Worm (Caenorhabditis elegans) whole organism, midembryonic: ENCODE data around the gene pmp-4.

Source experiments
- T22C8.4 ChIP-seq: fragments of 200-800 bp; sonication (Bioruptor generic); IDR thresholded peaks from 2 replicates; pipeline ENCODE4 v1.3.6; 2022; ENCODE audit warnings: missing genetic modification characterization, missing compliant biosample characterization
- cog-1 ChIP-seq: sonication (generic microtip); optimal IDR thresholded peaks from 2 replicates; lab custom pipeline; 2016; ENCODE audit warnings: missing genetic modification characterization, missing compliant biosample characterization
- flt-1 ChIP-seq: fragments of 200-800 bp; sonication (Bioruptor generic); IDR thresholded peaks from 2 replicates; pipeline ENCODE4 v1.3.6; 2022; ENCODE audit warnings: missing genetic modification characterization, missing compliant biosample characterization
- klf-2 ChIP-seq: fragments of 200-800 bp; sonication (Bioruptor generic); conservative IDR thresholded peaks from 2 replicates; pipeline ENCODE4 v1.3.6; 2022; ENCODE audit warnings: missing genetic modification reagents, missing genetic modification characterization, missing compliant biosample characterization
- med-1 ChIP-seq: sonication (generic microtip); optimal IDR thresholded peaks from 2 replicates; lab custom pipeline; 2017; ENCODE audit warnings: missing genetic modification characterization, mild to moderate bottlenecking, missing compliant biosample characterization, antibody characterized with exemption, missing genetic modification reagents; ENCODE audit not compliant: insufficient read depth
- ref-1 ChIP-seq: fragments of 200-800 bp; sonication (Bioruptor generic); conservative IDR thresholded peaks from 2 replicates; pipeline ENCODE4 v1.3.6; 2022; ENCODE audit warnings: missing genetic modification reagents, missing genetic modification characterization, missing compliant biosample characterization
- tab-1 ChIP-seq: fragments of 200-800 bp; sonication (Bioruptor generic); IDR thresholded peaks from 2 replicates; pipeline ENCODE4 v1.3.6; 2022; ENCODE audit warnings: missing genetic modification characterization, missing compliant biosample characterization
- ztf-23 ChIP-seq: fragments of 200-800 bp; sonication (Bioruptor generic); IDR thresholded peaks from 2 replicates; pipeline ENCODE4 v1.3.6; 2022; ENCODE audit warnings: missing genetic modification reagents, missing genetic modification characterization, missing compliant biosample characterization
- ztf-29 ChIP-seq: fragments of 200-800 bp; sonication (Bioruptor generic); IDR thresholded peaks from 2 replicates; pipeline ENCODE4 v1.3.6; 2022; ENCODE audit warnings: missing genetic modification reagents, missing genetic modification characterization, missing compliant biosample characterization

pmp-4 gene

ce11 chrIV:17405530-17405929, at the start of gene pmp-4:
Gene pmp-4 (minus strand): TSS chrIV:17405630.
- TF ChIP-seq flt-1 (GFP tag; lab: Robert Waterston, UW) (no peak), ztf-23 (no peak), T22C8.4 (GFP tag; lab: Robert Waterston, UW) (no peak), klf-2 (GFP tag; lab: Robert Waterston, UW) (no peak), ref-1 (GFP tag; lab: Robert Waterston, UW) (no peak), cog-1 (no peak), tab-1 (no peak), ztf-29 (GFP tag; lab: Robert Waterston, UW) (no peak), med-1 (no peak)

- TF ChIP-seq med-1: no peak
These were observed 48.6 kb upstream of the pmp-4 start for ce11 chrIV:17453996-17454395.

ce11 chrIV:17453200-17453599, 47.8 kb upstream of the pmp-4 start:
- no peak for TF ChIP-seq klf-2 (GFP tag; lab: Robert Waterston, UW)
- no peak for TF ChIP-seq flt-1 (GFP tag; lab: Robert Waterston, UW)
- no peak for TF ChIP-seq ztf-29 (GFP tag; lab: Robert Waterston, UW)
- TF ChIP-seq ref-1 (GFP tag; lab: Robert Waterston, UW): no peak
- no peak for TF ChIP-seq med-1
- TF ChIP-seq tab-1: no peak

DNA sequence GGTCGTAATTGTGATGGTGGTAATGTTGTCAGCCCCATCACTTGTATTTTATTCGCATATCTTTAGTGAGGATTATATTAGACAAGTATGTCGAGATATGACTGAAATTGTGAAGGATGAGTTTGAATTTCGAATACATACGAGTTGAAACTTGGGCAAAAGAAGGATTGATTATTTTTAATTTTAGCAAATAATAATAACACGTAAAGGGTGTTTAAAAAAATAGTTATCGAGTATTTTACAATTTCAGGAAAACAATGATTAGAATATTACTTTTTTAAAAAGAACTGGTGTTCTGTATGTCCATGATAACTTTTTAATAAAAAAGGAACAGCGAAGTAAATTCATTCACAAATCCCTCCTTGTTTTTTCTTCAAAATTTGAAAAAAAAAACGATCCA, 45.0 kb upstream of the pmp-4 start, which contains the start of gene F11E6.8:
Gene F11E6.8, minus strand, starts transcription at position 101 of the 400 bp plus-strand sequence.
- TF ChIP-seq ztf-23 (no peak), ztf-29 (GFP tag; lab: Robert Waterston, UW) (no peak), klf-2 (GFP tag; lab: Robert Waterston, UW) (no peak), ref-1 (GFP tag; lab: Robert Waterston, UW) (no peak), flt-1 (GFP tag; lab: Robert Waterston, UW) (no peak), med-1 (no peak), tab-1 (no peak), T22C8.4 (GFP tag; lab: Robert Waterston, UW) (no peak), cog-1 (no peak)

DNA sequence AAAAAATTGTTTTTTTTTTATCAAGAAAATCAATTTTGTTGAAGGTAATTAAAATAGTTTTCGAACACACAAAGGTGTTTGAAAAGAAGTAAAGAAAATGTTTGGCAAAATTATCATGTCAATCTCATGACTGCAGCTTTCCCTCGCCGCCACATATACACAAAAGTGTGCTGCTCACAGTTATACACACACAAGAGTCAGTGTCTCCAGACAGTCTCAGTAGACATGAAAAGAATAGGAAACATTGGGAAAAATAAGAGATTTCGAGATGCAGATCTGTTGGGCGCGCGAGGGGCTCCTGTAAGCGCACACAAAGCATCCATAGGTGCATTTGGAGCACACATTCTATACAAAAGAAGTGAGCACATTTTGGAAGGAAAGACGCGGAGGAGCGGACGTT, 42.9 kb upstream of the pmp-4 start:
- TF ChIP-seq ref-1 (GFP tag; lab: Robert Waterston, UW): no peak
- TF ChIP-seq cog-1: no peak
- TF ChIP-seq T22C8.4 (GFP tag; lab: Robert Waterston, UW): no peak
- no peak for TF ChIP-seq klf-2 (GFP tag; lab: Robert Waterston, UW)
- no peak for TF ChIP-seq med-1
- no peak for TF ChIP-seq ztf-23
- no peak for TF ChIP-seq ztf-29 (GFP tag; lab: Robert Waterston, UW)
- no peak for TF ChIP-seq tab-1
- no peak for TF ChIP-seq flt-1 (GFP tag; lab: Robert Waterston, UW)

- TF ChIP-seq ztf-23 (no peak), tab-1 (no peak), cog-1 (no peak), flt-1 (GFP tag; lab: Robert Waterston, UW) (no peak), ztf-29 (GFP tag; lab: Robert Waterston, UW) (no peak), med-1 (no peak), ref-1 (GFP tag; lab: Robert Waterston, UW) (no peak), T22C8.4 (GFP tag; lab: Robert Waterston, UW) (no peak), klf-2 (GFP tag; lab: Robert Waterston, UW) (no peak)
These were observed 37.1 kb upstream of the pmp-4 start, which contains the start of gene F11E6.11 for ce11 chrIV:17442503-17442902. Gene F11E6.11 (plus strand): TSS chrIV:17442827.

- TF ChIP-seq ref-1 (GFP tag; lab: Robert Waterston, UW) (no peak), tab-1 (no peak), klf-2 (GFP tag; lab: Robert Waterston, UW) (no peak), ztf-23 (no peak), med-1 (no peak), T22C8.4 (GFP tag; lab: Robert Waterston, UW) (no peak), flt-1 (GFP tag; lab: Robert Waterston, UW) (no peak), cog-1 (no peak), ztf-29 (GFP tag; lab: Robert Waterston, UW) (no peak)
These were observed 35.8 kb upstream of the pmp-4 start for ce11 chrIV:17441260-17441659.

DNA sequence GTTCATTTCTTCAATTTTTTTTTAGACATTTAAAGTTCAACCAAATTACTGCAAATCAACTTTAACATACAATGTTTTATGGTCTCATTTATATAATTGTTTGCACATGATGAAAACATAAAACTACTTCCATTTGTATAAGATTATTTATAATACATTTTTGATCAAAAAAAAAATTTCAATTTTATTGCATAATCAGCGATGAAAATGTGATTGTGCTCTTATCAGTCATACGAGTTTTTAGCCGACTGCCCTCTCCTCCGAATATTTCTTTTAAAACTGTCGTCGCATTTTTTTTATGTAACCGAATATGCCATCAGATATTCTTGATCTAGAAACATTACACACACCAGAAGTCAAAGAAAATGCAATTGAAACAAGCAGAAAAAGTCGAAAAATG, 35.0 kb upstream of the pmp-4 start, which contains the start of gene F08A7.1:
Gene F08A7.1, plus strand, starts transcription at position 191 of the 400 bp plus-strand sequence.
- no peak for TF ChIP-seq ref-1 (GFP tag; lab: Robert Waterston, UW)
- no peak for TF ChIP-seq tab-1

ce11 chrIV:17440001-17440400, 34.6 kb upstream of the pmp-4 start, which contains the start of gene C06A12.19:
Gene C06A12.19 (minus strand): TSS chrIV:17440101.
- TF ChIP-seq tab-1 (no peak), med-1 (no peak), ref-1 (GFP tag; lab: Robert Waterston, UW) (no peak), klf-2 (GFP tag; lab: Robert Waterston, UW) (no peak), flt-1 (GFP tag; lab: Robert Waterston, UW) (no peak), ztf-23 (no peak), ztf-29 (GFP tag; lab: Robert Waterston, UW) (no peak), T22C8.4 (GFP tag; lab: Robert Waterston, UW) (no peak), cog-1 (no peak)

- TF ChIP-seq T22C8.4 (GFP tag; lab: Robert Waterston, UW) (no peak), tab-1 (no peak), ztf-23 (no peak), cog-1 (no peak), ref-1 (GFP tag; lab: Robert Waterston, UW) (no peak), med-1 (no peak), flt-1 (GFP tag; lab: Robert Waterston, UW) (no peak)
These were observed 31.6 kb upstream of the pmp-4 start, which contains the start of gene C06A12.8 for ce11 chrIV:17437038-17437437. Gene C06A12.8 (plus strand): TSS chrIV:17437338.

ce11 chrIV:17436552-17436951, 31.1 kb upstream of the pmp-4 start, which contains the start of gene gcy-27:
Gene gcy-27 (minus strand): TSS chrIV:17436652.
- no peak for TF ChIP-seq ztf-23
- no peak for TF ChIP-seq T22C8.4 (GFP tag; lab: Robert Waterston, UW)
- no peak for TF ChIP-seq ztf-29 (GFP tag; lab: Robert Waterston, UW)
- TF ChIP-seq flt-1 (GFP tag; lab: Robert Waterston, UW): no peak
- TF ChIP-seq cog-1: no peak
- no peak for TF ChIP-seq ref-1 (GFP tag; lab: Robert Waterston, UW)
- no peak for TF ChIP-seq tab-1
- no peak for TF ChIP-seq klf-2 (GFP tag; lab: Robert Waterston, UW)
- no peak for TF ChIP-seq med-1
